Worm (Caenorhabditis elegans): ENCODE measurements around the gene C17A2.7.

DNA sequence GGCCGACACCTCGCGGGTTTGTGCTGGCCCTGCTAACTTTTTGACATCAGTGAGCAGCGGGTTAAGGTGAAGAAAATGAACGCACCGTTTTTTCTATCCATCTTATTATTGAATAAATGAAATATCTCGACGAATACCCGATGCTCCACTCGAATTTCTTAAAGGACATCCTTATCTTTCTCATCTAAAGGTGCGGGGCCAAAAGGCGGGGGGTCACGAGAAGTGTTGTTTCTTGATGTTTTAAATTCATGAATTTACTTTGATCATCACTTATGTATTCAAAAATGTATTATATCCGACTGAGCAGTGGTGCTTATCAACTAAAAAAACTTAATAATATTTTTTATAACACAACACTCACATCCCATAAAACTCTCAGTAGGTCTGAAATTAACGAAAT, 21.4 kb upstream of the C17A2.7 start, which contains the start of gene nhr-261:
- TF ChIP-seq unc-130 (GFP tag; optimal IDR thresholded peaks at IDR 0.05) (no peak), dmd-9 (GFP tag; IDR thresholded peaks at IDR 0.05) (no peak), dmd-8 (GFP tag; IDR thresholded peaks at IDR 0.05) (no peak), mdt-29 (GFP tag; IDR thresholded peaks at IDR 0.05) (no peak), R02D3.7 (tag; optimal IDR thresholded peaks at IDR 0.05) (no peak), nhr-237 (tag; optimal IDR thresholded peaks at IDR 0.05) (no peak), ZK546.5 (tag; optimal IDR thresholded peaks at IDR 0.05) (no peak), ZK337.2 (GFP tag; IDR thresholded peaks at IDR 0.05) (no peak), zip-11 (GFP tag; IDR thresholded peaks at IDR 0.05) (no peak), ama-1 (optimal IDR thresholded peaks at IDR 0.05) (no peak), ceh-28 (tag; optimal IDR thresholded peaks at IDR 0.05) (no peak), egl-27 (tag; optimal IDR thresholded peaks at IDR 0.05) (no peak), ztf-11 (tag; optimal IDR thresholded peaks at IDR 0.05) (no peak), pqm-1 (tag; optimal IDR thresholded peaks at IDR 0.05) (no peak)

Measured in whole organism, L4 larva.